Fruit fly (Drosophila melanogaster): ENCODE data around the gene CG8851.

Gene CG8851

dm6 chr2L:3490971-3491370 is 28.5 kb upstream of the CG8851 start, which contains the start of gene CG15414:
TSS of gene CG15414 (minus strand) at chr2L:3491071.
- no peak for TF ChIP-seq CG17801 (GFP tag; optimal IDR thresholded peaks at IDR 0.05; ENCODE audit: partially characterized antibody)

dm6 chr2L:3493475-3493874 is 26.0 kb upstream of the CG8851 start:
- TF ChIP-seq CG17801 (GFP tag; optimal IDR thresholded peaks at IDR 0.05; ENCODE audit: partially characterized antibody), result no peak

- TF ChIP-seq CG17801 (GFP tag; optimal IDR thresholded peaks at IDR 0.05; ENCODE audit: partially characterized antibody), result no peak
These were observed 24.0 kb upstream of the CG8851 start for dm6 chr2L:3495465-3495864.

- TF ChIP-seq CG17801 (GFP tag; optimal IDR thresholded peaks at IDR 0.05; ENCODE audit: partially characterized antibody), result no peak
These were observed 14.6 kb upstream of the CG8851 start for dm6 chr2L:3504851-3505250.

dm6 chr2L:3506322-3506721 is 13.2 kb upstream of the CG8851 start:
- no peak for TF ChIP-seq CG17801 (GFP tag; optimal IDR thresholded peaks at IDR 0.05; ENCODE audit: partially characterized antibody)

dm6 chr2L:3506806-3507205 is 12.7 kb upstream of the CG8851 start:
- TF ChIP-seq CG17801 (GFP tag; optimal IDR thresholded peaks at IDR 0.05; ENCODE audit: partially characterized antibody), result no peak

- TF ChIP-seq CG17801 (GFP tag; optimal IDR thresholded peaks at IDR 0.05; ENCODE audit: partially characterized antibody), result peak; percentile 74
These were observed 12.0 kb upstream of the CG8851 start, which contains the start of gene tim for dm6 chr2L:3507209-3508164. TSS of gene tim (minus strand) at chr2L:3508119.

dm6 chr2L:3510002-3510401 is 9.5 kb upstream of the CG8851 start, which contains the start of gene CG31954:
TSS of gene CG31954 (minus strand) at chr2L:3510102.
- no peak for TF ChIP-seq CG17801 (GFP tag; optimal IDR thresholded peaks at IDR 0.05; ENCODE audit: partially characterized antibody)

dm6 chr2L:3514569-3515191 is 4.8 kb upstream of the CG8851 start, which contains the start of the genes LeuRS and CG17593:
TSS of gene LeuRS (minus strand) at chr2L:3514656.
TSS of gene CG17593 (plus strand) at chr2L:3514872.
- TF ChIP-seq CG17801 (GFP tag; optimal IDR thresholded peaks at IDR 0.05; ENCODE audit: partially characterized antibody), result no peak

dm6 chr2L:3523956-3524355 is 4.5 kb downstream of the CG8851 start, which contains the start of gene Sr-CIV:
TSS of gene Sr-CIV (minus strand) at chr2L:3524056.
- TF ChIP-seq CG17801 (GFP tag; optimal IDR thresholded peaks at IDR 0.05; ENCODE audit: partially characterized antibody), result no peak

- TF ChIP-seq CG17801 (GFP tag; optimal IDR thresholded peaks at IDR 0.05; ENCODE audit: partially characterized antibody), result no peak
These were observed 5.3 kb downstream of the CG8851 start, which contains the start of gene CG8852 for dm6 chr2L:3524729-3525181. TSS of gene CG8852 (plus strand) at chr2L:3525131.

dm6 chr2L:3530186-3530832 is 10.8 kb downstream of the CG8851 start, which contains the start of the genes Spindly and IFT57:
TSS of gene Spindly (minus strand) at chr2L:3530317.
TSS of gene IFT57 (plus strand) at chr2L:3530789.
- TF ChIP-seq CG17801 (GFP tag; optimal IDR thresholded peaks at IDR 0.05; ENCODE audit: partially characterized antibody), result no peak

dm6 chr2L:3532973-3533525 is 13.6 kb downstream of the CG8851 start:
- no peak for TF ChIP-seq CG17801 (GFP tag; optimal IDR thresholded peaks at IDR 0.05; ENCODE audit: partially characterized antibody)

- no peak for TF ChIP-seq CG17801 (GFP tag; optimal IDR thresholded peaks at IDR 0.05; ENCODE audit: partially characterized antibody)
These were observed 14.9 kb downstream of the CG8851 start for dm6 chr2L:3534227-3534842.

Data from ovary, adult (tissue).